Worm (Caenorhabditis elegans): ENCODE results near the gene acc-3.

DNA sequence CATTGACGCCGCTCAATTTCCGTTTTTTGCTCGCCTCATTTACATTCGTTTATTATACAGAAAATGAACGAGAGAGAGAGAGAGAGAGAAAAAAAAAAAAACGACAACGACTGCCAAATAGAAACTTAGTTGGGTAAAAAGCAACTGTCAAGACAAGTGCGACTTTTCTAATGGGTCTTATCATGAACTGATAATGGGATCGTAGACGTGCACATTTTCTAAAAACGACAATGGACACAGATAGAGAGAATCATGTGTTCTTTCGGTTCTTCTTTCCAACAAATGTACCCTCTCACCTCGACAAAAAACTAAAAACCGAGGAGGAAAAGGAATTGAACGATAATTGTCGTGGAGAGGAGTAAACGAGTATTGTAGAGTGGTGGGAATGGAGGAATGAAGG is 27.2 kb downstream of the acc-3 start:
- TF ChIP-seq nhr-12 (tag; optimal IDR thresholded peaks at IDR 0.05), result no peak
- no peak for TF ChIP-seq unc-39 (tag; optimal IDR thresholded peaks at IDR 0.05)
- TF ChIP-seq sem-2 (GFP tag; optimal IDR thresholded peaks at IDR 0.05), result no peak
- TF ChIP-seq ztf-11 (tag; optimal IDR thresholded peaks at IDR 0.05), result no peak
- TF ChIP-seq nhr-28 (tag; optimal IDR thresholded peaks at IDR 0.05), result no peak
- TF ChIP-seq mep-1 (tag; optimal IDR thresholded peaks at IDR 0.05), result no peak
- no peak for TF ChIP-seq lin-13 (tag; optimal IDR thresholded peaks at IDR 0.05)
- TF ChIP-seq nhr-237 (tag; optimal IDR thresholded peaks at IDR 0.05), result no peak
- no peak for TF ChIP-seq elt-3 (tag; optimal IDR thresholded peaks at IDR 0.05)
- no peak for TF ChIP-seq pha-4 (tag; optimal IDR thresholded peaks at IDR 0.05)
- no peak for TF ChIP-seq nhr-76 (tag; optimal IDR thresholded peaks at IDR 0.05)
- no peak for TF ChIP-seq elt-1 (tag; optimal IDR thresholded peaks at IDR 0.05; ENCODE audit: borderline replicate concordance, insufficient read depth)
